Fruit fly (Drosophila melanogaster) whole organism, embryonic: ENCODE data around the gene CG6656.

Experiments used
- CG10321 ChIP-seq: fragments of 200-800 bp; sonication (Bioruptor generic); IDR thresholded peaks from 2 replicates; pipeline ENCODE4 v1.3.6; 2022; ENCODE audit warnings: missing biosample characterization, missing genetic modification characterization
- CG11398 ChIP-seq: fragments of 200-800 bp; sonication (Bioruptor generic); optimal IDR thresholded peaks from 2 replicates; lab custom pipeline; 2016; ENCODE audit warnings: missing biosample characterization, missing genetic modification characterization
- CG16779 ChIP-seq: fragments of 200-800 bp; sonication (Bioruptor generic); IDR thresholded peaks from 2 replicates; pipeline ENCODE4 v1.3.6; 2022; ENCODE audit warnings: missing biosample characterization, missing genetic modification characterization
- CG6765 ChIP-seq: fragments of 200-800 bp; sonication (Bioruptor generic); optimal IDR thresholded peaks from 3 replicates; lab custom pipeline; 2017; ENCODE audit warnings: missing biosample characterization, mild to moderate bottlenecking, missing genetic modification characterization
- grn ChIP-seq: fragments of 200-800 bp; sonication (Bioruptor generic); optimal IDR thresholded peaks from 3 replicates; lab custom pipeline; 2017; ENCODE audit warnings: missing biosample characterization, missing genetic modification characterization

- TF ChIP-seq CG10321 (no peak), CG16779 (no peak), grn (GFP tag; lab: Kevin White, UChicago) (no peak), CG6765 (GFP tag; lab: Kevin White, UChicago) (no peak), CG11398 (GFP tag; lab: Kevin White, UChicago) (no peak)
Observed at dm6 chr3R:21922674-21923323, 47.7 kb downstream of the CG6656 start.
